Comparison of ENCODE assay signal across 1 fruit fly cellular context in genomic region chr3L:1578391-1578948, dm6.
TF ChIP-seq lines count a peak whose summit lies in the region.

No protein-coding gene starts in this region.

TF ChIP-seq in whole organism, embryonic, 481 proteins besides CTCF, POLR2A, EP300 and RAD21 (continued from another document and continues in another):
- TF ChIP-seq NK7.1 (GFP tag; optimal IDR thresholded peaks at IDR 0.05; lab: Kevin White, UChicago), result no peak
- TF ChIP-seq CG6654 (GFP tag; optimal IDR thresholded peaks at IDR 0.05; lab: Kevin White, UChicago), result no peak
- peak; percentile 7 for TF ChIP-seq CoRest (tag; optimal IDR thresholded peaks at IDR 0.05; lab: Kevin White, UChicago)
- TF ChIP-seq Hand (GFP tag; optimal IDR thresholded peaks at IDR 0.05; lab: Kevin White, UChicago), result no peak
- peak; percentile 47 for TF ChIP-seq Fer3 (tag; optimal IDR thresholded peaks at IDR 0.05; lab: Kevin White, UChicago)
- no peak for TF ChIP-seq chm (GFP tag; IDR thresholded peaks at IDR 0.05; lab: Robert Waterston, UW)
- TF ChIP-seq Camta (GFP tag; optimal IDR thresholded peaks at IDR 0.05; lab: Kevin White, UChicago), result peak; percentile 33
- TF ChIP-seq CG2116 (GFP tag; optimal IDR thresholded peaks at IDR 0.05; lab: Kevin White, UChicago), result peak; percentile 19
- no peak for TF ChIP-seq corto (GFP tag; optimal IDR thresholded peaks at IDR 0.05; lab: Kevin White, UChicago)
- no peak for TF ChIP-seq CG31388 (GFP tag; optimal IDR thresholded peaks at IDR 0.05; lab: Kevin White, UChicago)
- TF ChIP-seq TFAM (GFP tag; optimal IDR thresholded peaks at IDR 0.05; lab: Kevin White, UChicago), result no peak
- TF ChIP-seq knrl (GFP tag; IDR thresholded peaks at IDR 0.05; lab: Robert Waterston, UW; ENCODE audit: partially characterized antibody), result no peak
- TF ChIP-seq CG16779 (GFP tag; IDR thresholded peaks at IDR 0.05; lab: Robert Waterston, UW), result no peak
- 0 out of 2 replicates have a peak, but pooled peaks have one; percentile 24 for TF ChIP-seq ap (GFP tag; IDR thresholded peaks at IDR 0.05; lab: Robert Waterston, UW)
- no peak for TF ChIP-seq fu2 (GFP tag; optimal IDR thresholded peaks at IDR 0.05; lab: Kevin White, UChicago)
- no peak for TF ChIP-seq CG10565 (GFP tag; optimal IDR thresholded peaks at IDR 0.05; lab: Kevin White, UChicago)
- no peak for TF ChIP-seq Max (GFP tag; optimal IDR thresholded peaks at IDR 0.05; lab: Kevin White, UChicago)
- TF ChIP-seq sr (GFP tag; IDR thresholded peaks at IDR 0.05; lab: Robert Waterston, UW), result 0 out of 3 replicates have a peak, but pooled peaks have one; percentile 27
- TF ChIP-seq cad (GFP tag; optimal IDR thresholded peaks at IDR 0.05; lab: Kevin White, UChicago), result no peak
- TF ChIP-seq z (GFP tag; IDR thresholded peaks at IDR 0.05; lab: Robert Waterston, UW), result no peak
- TF ChIP-seq CG18262 (tag; optimal IDR thresholded peaks at IDR 0.05; lab: Kevin White, UChicago), result peak; percentile 47
- TF ChIP-seq CG8290 (GFP tag; optimal IDR thresholded peaks at IDR 0.05; lab: Kevin White, UChicago), result no peak
- peak in 1 of 2 experiments; percentile 20 for TF ChIP-seq CG8290 (tag; optimal IDR thresholded peaks at IDR 0.05; lab: Kevin White, UChicago)
- peak; percentile 46 for TF ChIP-seq Sox102F (GFP tag; optimal IDR thresholded peaks at IDR 0.05; lab: Kevin White, UChicago)
- no peak for TF ChIP-seq tin (GFP tag; optimal IDR thresholded peaks at IDR 0.05; lab: Kevin White, UChicago)
- no peak for TF ChIP-seq Sin3A (optimal IDR thresholded peaks at IDR 0.05; lab: Kevin White, UChicago)
- peak; percentile 46 for TF ChIP-seq ranshi (GFP tag; IDR thresholded peaks at IDR 0.05; lab: Robert Waterston, UW)
- no peak for TF ChIP-seq CG12299 (tag; optimal IDR thresholded peaks at IDR 0.05; lab: Kevin White, UChicago)
- TF ChIP-seq CG4730 (GFP tag; IDR thresholded peaks at IDR 0.05; lab: Robert Waterston, UW), result no peak
- peak; percentile 2 for TF ChIP-seq Nf-YB (GFP tag; optimal IDR thresholded peaks at IDR 0.05; lab: Kevin White, UChicago)
- peak; percentile 12 for TF ChIP-seq Hr3 (GFP tag; optimal IDR thresholded peaks at IDR 0.05; lab: Kevin White, UChicago)
- TF ChIP-seq lbe (GFP tag; optimal IDR thresholded peaks at IDR 0.05; lab: Kevin White, UChicago), result no peak
- peak; percentile 2 for TF ChIP-seq ftz-f1 (GFP tag; optimal IDR thresholded peaks at IDR 0.05; lab: Kevin White, UChicago)
- TF ChIP-seq ttk (GFP tag; IDR thresholded peaks at IDR 0.05; lab: Robert Waterston, UW), result no peak
- TF ChIP-seq CG17385 (GFP tag; optimal IDR thresholded peaks at IDR 0.05; lab: Kevin White, UChicago), result peak; percentile 20
- no peak for TF ChIP-seq danr (GFP tag; IDR thresholded peaks at IDR 0.05; lab: Robert Waterston, UW)
- TF ChIP-seq MBD-R2 (GFP tag; IDR thresholded peaks at IDR 0.05; lab: Robert Waterston, UW), result 0 out of 2 replicates have a peak, but pooled peaks have one; percentile 18
- no peak for TF ChIP-seq slou (GFP tag; optimal IDR thresholded peaks at IDR 0.05; lab: Kevin White, UChicago)
- TF ChIP-seq Lhr (GFP tag; optimal IDR thresholded peaks at IDR 0.05; lab: Kevin White, UChicago), result no peak
- TF ChIP-seq YL-1 (GFP tag; optimal IDR thresholded peaks at IDR 0.05; lab: Kevin White, UChicago), result no peak
- peak; percentile 45; the same call in 1 of the 2 replicates for TF ChIP-seq CG6689 (GFP tag; IDR thresholded peaks at IDR 0.05; lab: Robert Waterston, UW)
- TF ChIP-seq Dip2 (GFP tag; IDR thresholded peaks at IDR 0.05; lab: Robert Waterston, UW), result no peak
- TF ChIP-seq BEAF-32 (GFP tag; optimal IDR thresholded peaks at IDR 0.05; lab: Kevin White, UChicago), result no peak
- TF ChIP-seq crp (GFP tag; optimal IDR thresholded peaks at IDR 0.05; lab: Kevin White, UChicago), result peak in 1 of 2 experiments; percentile 30
- no peak for TF ChIP-seq dan (GFP tag; IDR thresholded peaks at IDR 0.05; lab: Robert Waterston, UW)
- TF ChIP-seq CG3065 (GFP tag; optimal IDR thresholded peaks at IDR 0.05; lab: Kevin White, UChicago), result no peak
- TF ChIP-seq pb (GFP tag; optimal IDR thresholded peaks at IDR 0.05; lab: Kevin White, UChicago), result peak; percentile 16
- TF ChIP-seq ERR (GFP tag; optimal IDR thresholded peaks at IDR 0.05; lab: Kevin White, UChicago), result no peak
- peak; percentile 33; the same call in 1 of the 2 replicates for TF ChIP-seq Ada2b (GFP tag; IDR thresholded peaks at IDR 0.05; lab: Robert Waterston, UW)
- peak; percentile 22 for TF ChIP-seq az2 (GFP tag; optimal IDR thresholded peaks at IDR 0.05; lab: Kevin White, UChicago)
- peak; percentile 5 for TF ChIP-seq CG8944 (GFP tag; optimal IDR thresholded peaks at IDR 0.05; lab: Kevin White, UChicago)
- no peak for TF ChIP-seq pzg (GFP tag; optimal IDR thresholded peaks at IDR 0.05; lab: Kevin White, UChicago)
- no peak for TF ChIP-seq en (GFP tag; optimal IDR thresholded peaks at IDR 0.05; lab: Kevin White, UChicago)
- TF ChIP-seq D19A (tag; optimal IDR thresholded peaks at IDR 0.05; lab: Kevin White, UChicago), result peak; percentile 30
- no peak for TF ChIP-seq Lim3 (GFP tag; IDR thresholded peaks at IDR 0.05; lab: Robert Waterston, UW)
- no peak for TF ChIP-seq Ravus (GFP tag; IDR thresholded peaks at IDR 0.05; lab: Robert Waterston, UW)
- TF ChIP-seq Kr (GFP tag; optimal IDR thresholded peaks at IDR 0.05; lab: Kevin White, UChicago), result no peak
- TF ChIP-seq esg (GFP tag; conservative IDR thresholded peaks at IDR 0.05; lab: Robert Waterston, UW), result no peak
- TF ChIP-seq CG1529 (GFP tag; optimal IDR thresholded peaks at IDR 0.05; lab: Kevin White, UChicago), result peak; percentile 3
- no peak for TF ChIP-seq Ets97D (GFP tag; optimal IDR thresholded peaks at IDR 0.05; lab: Kevin White, UChicago)
- TF ChIP-seq Eip74EF (GFP tag; optimal IDR thresholded peaks at IDR 0.05; lab: Kevin White, UChicago), result no peak
- no peak for TF ChIP-seq B-H1 (GFP tag; IDR thresholded peaks at IDR 0.05; lab: Robert Waterston, UW)
- no peak for TF ChIP-seq Hmr (GFP tag; optimal IDR thresholded peaks at IDR 0.05; lab: Kevin White, UChicago)
- no peak for TF ChIP-seq gsb-n (tag; optimal IDR thresholded peaks at IDR 0.05; lab: Kevin White, UChicago)
- TF ChIP-seq CG17802 (tag; optimal IDR thresholded peaks at IDR 0.05; lab: Kevin White, UChicago), result no peak
- TF ChIP-seq CG1792 (GFP tag; optimal IDR thresholded peaks at IDR 0.05; lab: Kevin White, UChicago), result no peak
- no peak for TF ChIP-seq yki (optimal IDR thresholded peaks at IDR 0.05; lab: Kevin White, UChicago)
- TF ChIP-seq trem (tag; optimal IDR thresholded peaks at IDR 0.05; lab: Kevin White, UChicago), result no peak
- TF ChIP-seq HmgD (GFP tag; optimal IDR thresholded peaks at IDR 0.05; lab: Kevin White, UChicago), result no peak
- no peak for TF ChIP-seq da (GFP tag; optimal IDR thresholded peaks at IDR 0.05; lab: Kevin White, UChicago)
- TF ChIP-seq hbn (GFP tag; IDR thresholded peaks at IDR 0.05; lab: Robert Waterston, UW; ENCODE audit: partially characterized antibody), result no peak
- peak; percentile 59 for TF ChIP-seq Awh (GFP tag; IDR thresholded peaks at IDR 0.05; lab: Robert Waterston, UW)
- peak; percentile 57 for TF ChIP-seq Jarid2 (GFP tag; optimal IDR thresholded peaks at IDR 0.05; lab: Kevin White, UChicago)
- TF ChIP-seq CG1233 (GFP tag; optimal IDR thresholded peaks at IDR 0.05; lab: Kevin White, UChicago), result no peak
- TF ChIP-seq tll (GFP tag; optimal IDR thresholded peaks at IDR 0.05; lab: Kevin White, UChicago), result no peak
- TF ChIP-seq dpn (GFP tag; optimal IDR thresholded peaks at IDR 0.05; lab: Kevin White, UChicago), result peak in 1 of 2 experiments; percentile 28
- TF ChIP-seq CG14050 (GFP tag; IDR thresholded peaks at IDR 0.05; lab: Robert Waterston, UW), result no peak
- peak; percentile 55; the same call in 1 of the 2 replicates for TF ChIP-seq klu (GFP tag; IDR thresholded peaks at IDR 0.05; lab: Robert Waterston, UW)
- no peak for TF ChIP-seq org-1 (GFP tag; optimal IDR thresholded peaks at IDR 0.05; lab: Kevin White, UChicago)
- no peak for TF ChIP-seq NfI (GFP tag; optimal IDR thresholded peaks at IDR 0.05; lab: Kevin White, UChicago)
- no peak for TF ChIP-seq ash1 (GFP tag; optimal IDR thresholded peaks at IDR 0.05; lab: Kevin White, UChicago)
- TF ChIP-seq odd (GFP tag; optimal IDR thresholded peaks at IDR 0.05; lab: Kevin White, UChicago), result peak; percentile 50
- TF ChIP-seq ewg (GFP tag; optimal IDR thresholded peaks at IDR 0.05; lab: Kevin White, UChicago), result no peak
- TF ChIP-seq Pdp1 (GFP tag; optimal IDR thresholded peaks at IDR 0.05; lab: Kevin White, UChicago), result peak; percentile 9 to 12
- peak; percentile 46 for TF ChIP-seq Six4 (GFP tag; optimal IDR thresholded peaks at IDR 0.05; lab: Kevin White, UChicago)
- TF ChIP-seq CG12391 (tag; optimal IDR thresholded peaks at IDR 0.05; lab: Kevin White, UChicago), result peak; percentile 26
- peak; percentile 88 for TF ChIP-seq sens (GFP tag; lab: Kevin White, UChicago)
- TF ChIP-seq Dref (GFP tag; IDR thresholded peaks at IDR 0.05; lab: Robert Waterston, UW), result 0 out of 2 replicates have a peak, but pooled peaks have one; percentile 4
- no peak for TF ChIP-seq wor (GFP tag; IDR thresholded peaks at IDR 0.05; lab: Robert Waterston, UW)
- no peak for TF ChIP-seq CG2129 (GFP tag; IDR thresholded peaks at IDR 0.05; lab: Robert Waterston, UW; ENCODE audit: partially characterized antibody)
- TF ChIP-seq Dfd (GFP tag; optimal IDR thresholded peaks at IDR 0.05; lab: Kevin White, UChicago), result no peak
- TF ChIP-seq MESR4 (GFP tag; optimal IDR thresholded peaks at IDR 0.05; lab: Kevin White, UChicago), result no peak
- TF ChIP-seq rib (GFP tag; IDR thresholded peaks at IDR 0.05; lab: Robert Waterston, UW), result no peak
- peak; percentile 28 for TF ChIP-seq CG17568 (GFP tag; optimal IDR thresholded peaks at IDR 0.05; lab: Kevin White, UChicago)
- TF ChIP-seq her (GFP tag; optimal IDR thresholded peaks at IDR 0.05; lab: Kevin White, UChicago), result peak; percentile 6
- TF ChIP-seq D19B (GFP tag; optimal IDR thresholded peaks at IDR 0.05; lab: Kevin White, UChicago), result peak; percentile 14
- peak; percentile 80 for TF ChIP-seq grau (tag; optimal IDR thresholded peaks at IDR 0.05; lab: Kevin White, UChicago)
- TF ChIP-seq CG11247 (GFP tag; IDR thresholded peaks at IDR 0.05; lab: Robert Waterston, UW), result no peak
- TF ChIP-seq zf30C (GFP tag; optimal IDR thresholded peaks at IDR 0.05; lab: Kevin White, UChicago), result peak; percentile 71
- TF ChIP-seq CG18011 (GFP tag; optimal IDR thresholded peaks at IDR 0.05; lab: Kevin White, UChicago), result no peak
- TF ChIP-seq CG3838 (GFP tag; optimal IDR thresholded peaks at IDR 0.05; lab: Kevin White, UChicago), result no peak
- TF ChIP-seq bowl (GFP tag; IDR thresholded peaks at IDR 0.05; lab: Robert Waterston, UW), result no peak
- TF ChIP-seq pfk (GFP tag; optimal IDR thresholded peaks at IDR 0.05; lab: Kevin White, UChicago), result no peak
- peak; percentile 22 for TF ChIP-seq CG12744 (GFP tag; optimal IDR thresholded peaks at IDR 0.05; lab: Kevin White, UChicago)
- TF ChIP-seq Tbp (GFP tag; optimal IDR thresholded peaks at IDR 0.05; lab: Kevin White, UChicago), result no peak
- peak; percentile 39 for TF ChIP-seq lilli (GFP tag; optimal IDR thresholded peaks at IDR 0.05; lab: Kevin White, UChicago)
- TF ChIP-seq ac (GFP tag; optimal IDR thresholded peaks at IDR 0.05; lab: Kevin White, UChicago), result no peak
- no peak for TF ChIP-seq nom (GFP tag; optimal IDR thresholded peaks at IDR 0.05; lab: Kevin White, UChicago)
- TF ChIP-seq shn (GFP tag; optimal IDR thresholded peaks at IDR 0.05; lab: Kevin White, UChicago), result peak; percentile 18
- no peak for TF ChIP-seq HLH54F (GFP tag; optimal IDR thresholded peaks at IDR 0.05; lab: Kevin White, UChicago)
- no peak for TF ChIP-seq fd102C (GFP tag; optimal IDR thresholded peaks at IDR 0.05; lab: Kevin White, UChicago)
- no peak for TF ChIP-seq HLH4C (GFP tag; IDR thresholded peaks at IDR 0.05; lab: Robert Waterston, UW; ENCODE audit: partially characterized antibody)
- TF ChIP-seq CG5953 (GFP tag; IDR thresholded peaks at IDR 0.05; lab: Robert Waterston, UW), result no peak
- no peak for TF ChIP-seq ham (GFP tag; IDR thresholded peaks at IDR 0.05; lab: Robert Waterston, UW)
- TF ChIP-seq CG7839 (tag; optimal IDR thresholded peaks at IDR 0.05; lab: Kevin White, UChicago), result peak; percentile 40
- no peak for TF ChIP-seq stwl (tag; optimal IDR thresholded peaks at IDR 0.05; lab: Kevin White, UChicago)
- TF ChIP-seq jigr1 (GFP tag; IDR thresholded peaks at IDR 0.05; lab: Robert Waterston, UW), result no peak
- TF ChIP-seq aop (GFP tag; IDR thresholded peaks at IDR 0.05; lab: Robert Waterston, UW), result no peak
- no peak for TF ChIP-seq CG2202 (tag; optimal IDR thresholded peaks at IDR 0.05; lab: Kevin White, UChicago)
- peak; percentile 28; the same call in 1 of the 2 replicates for TF ChIP-seq CG31441 (GFP tag; IDR thresholded peaks at IDR 0.05; lab: Robert Waterston, UW)
- no peak for TF ChIP-seq CG3163 (GFP tag; optimal IDR thresholded peaks at IDR 0.05; lab: Kevin White, UChicago)
- TF ChIP-seq CG2120 (GFP tag; optimal IDR thresholded peaks at IDR 0.05; lab: Kevin White, UChicago), result peak; percentile 53
- TF ChIP-seq amos (GFP tag; IDR thresholded peaks at IDR 0.05; lab: Robert Waterston, UW; ENCODE audit: partially characterized antibody), result no peak
- TF ChIP-seq CG15601 (tag; optimal IDR thresholded peaks at IDR 0.05; lab: Kevin White, UChicago), result peak; percentile 50
- peak; percentile 17 for TF ChIP-seq tap (tag; optimal IDR thresholded peaks at IDR 0.05; lab: Kevin White, UChicago)
- no peak for TF ChIP-seq Ssrp (tag; optimal IDR thresholded peaks at IDR 0.05; lab: Kevin White, UChicago)
- peak; percentile 27 for TF ChIP-seq slbo (GFP tag; IDR thresholded peaks at IDR 0.05; lab: Robert Waterston, UW)
- peak; percentile 8 for TF ChIP-seq CG14710 (tag; optimal IDR thresholded peaks at IDR 0.05; lab: Kevin White, UChicago)
- peak; percentile 20 for TF ChIP-seq scrt (GFP tag; optimal IDR thresholded peaks at IDR 0.05; lab: Kevin White, UChicago)
- no peak for TF ChIP-seq kah (GFP tag; optimal IDR thresholded peaks at IDR 0.05; lab: Kevin White, UChicago)
- TF ChIP-seq CG2678 (tag; optimal IDR thresholded peaks at IDR 0.05; lab: Kevin White, UChicago), result peak; percentile 68
- TF ChIP-seq gt (GFP tag; IDR thresholded peaks at IDR 0.05; lab: Robert Waterston, UW), result no peak
- TF ChIP-seq maf-S (GFP tag; optimal IDR thresholded peaks at IDR 0.05; lab: Kevin White, UChicago), result no peak
- TF ChIP-seq CG6813 (GFP tag; optimal IDR thresholded peaks at IDR 0.05; lab: Kevin White, UChicago), result peak; percentile 65
- peak; percentile 40; the same call in 1 of the 2 replicates for TF ChIP-seq vvl (GFP tag; IDR thresholded peaks at IDR 0.05; lab: Robert Waterston, UW)
- TF ChIP-seq CG6854 (GFP tag; optimal IDR thresholded peaks at IDR 0.05; lab: Kevin White, UChicago), result peak; percentile 28
